Worm (Caenorhabditis elegans): ENCODE data around the gene K09C4.2.

DNA sequence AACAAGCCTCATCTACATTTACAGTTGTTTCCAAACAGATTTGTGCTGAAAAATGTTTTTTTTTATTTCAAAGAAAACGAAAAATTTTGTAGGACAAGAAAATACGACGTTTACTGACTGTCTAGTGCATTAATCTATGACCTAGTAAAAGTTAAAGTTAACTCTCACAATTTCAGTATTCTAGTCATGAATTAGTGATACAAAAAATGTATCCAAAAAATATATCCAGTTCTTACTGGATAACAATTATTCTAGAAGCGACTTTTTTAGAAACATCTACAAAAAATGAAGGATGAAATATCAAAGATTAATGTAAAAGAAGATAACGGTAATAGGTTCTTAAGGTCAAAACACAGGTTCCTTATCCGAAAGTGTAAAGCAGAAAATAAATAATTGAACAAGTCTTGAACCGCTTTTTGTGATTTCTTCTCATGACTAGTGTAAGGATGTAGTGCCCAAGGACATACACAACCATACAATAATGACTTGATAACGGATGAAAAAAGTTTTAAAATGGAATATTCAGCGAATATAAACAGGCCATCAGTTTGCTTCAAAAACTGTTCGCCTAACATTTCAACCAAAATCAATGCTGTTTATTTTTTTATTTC lies 45.7 kb upstream of the K09C4.2 start, which contains the start of gene pqn-37:
- no peak for TF ChIP-seq ama-1 (optimal IDR thresholded peaks at IDR 0.05)
- TF ChIP-seq ceh-13 (GFP tag; optimal IDR thresholded peaks at IDR 0.05) = no peak
- TF ChIP-seq tbx-37 (GFP tag; conservative IDR thresholded peaks at IDR 0.05) = no peak
- no peak for TF ChIP-seq sea-1 (GFP tag; conservative IDR thresholded peaks at IDR 0.05)
- TF ChIP-seq hnd-1 (tag; optimal IDR thresholded peaks at IDR 0.05) = no peak
- no peak for TF ChIP-seq tra-4 (tag; optimal IDR thresholded peaks at IDR 0.05)
- TF ChIP-seq ceh-36 (tag; optimal IDR thresholded peaks at IDR 0.05) = no peak
- no peak for TF ChIP-seq hmg-4 (GFP tag; optimal IDR thresholded peaks at IDR 0.05)
- no peak for TF ChIP-seq pes-1 (GFP tag; IDR thresholded peaks at IDR 0.05)
- TF ChIP-seq flt-1 (GFP tag; IDR thresholded peaks at IDR 0.05) = no peak

All from whole organism, early embryonic.